Fruit fly (Drosophila melanogaster) whole organism, embryonic: ENCODE measurements around the gene g.

ENCODE experiments used
- ATbp ChIP-seq: fragments of 200-800 bp; sonication (Bioruptor generic); optimal IDR thresholded peaks from 2 replicates; lab custom pipeline; 2017; ENCODE audit warnings: missing biosample characterization, mild to moderate bottlenecking, missing genetic modification characterization, missing genetic modification reagents
- Ada2b ChIP-seq: fragments of 200-800 bp; sonication (Bioruptor generic); IDR thresholded peaks from 2 replicates; pipeline ENCODE4 v1.3.6; 2022; ENCODE audit warnings: missing biosample characterization, missing genetic modification characterization
- C15 ChIP-seq: fragments of 200-800 bp; sonication (Bioruptor generic); IDR thresholded peaks from 3 replicates; pipeline ENCODE4 v1.3.6; 2022; ENCODE audit warnings: missing biosample characterization, missing genetic modification characterization
- CG1024 ChIP-seq: fragments of 200-800 bp; sonication (Bioruptor generic); IDR thresholded peaks from 2 replicates; pipeline ENCODE4 v1.3.6; 2022; ENCODE audit warnings: missing biosample characterization, missing genetic modification characterization
- CG10267 ChIP-seq: fragments of 200-800 bp; sonication (Bioruptor generic); optimal IDR thresholded peaks from 2 replicates; lab custom pipeline; 2018; ENCODE audit warnings: missing biosample characterization, mild to moderate bottlenecking, missing genetic modification characterization, moderate library complexity
- CG1233 ChIP-seq: fragments of 200-800 bp; sonication (Bioruptor generic); optimal IDR thresholded peaks from 4 replicates; lab custom pipeline; 2018; ENCODE audit warnings: missing biosample characterization, mild to moderate bottlenecking, missing genetic modification characterization
- CG13287 ChIP-seq: fragments of 200-800 bp; sonication (Bioruptor generic); IDR thresholded peaks from 2 replicates; pipeline ENCODE4 v1.3.6; 2022; ENCODE audit warnings: missing biosample characterization, missing genetic modification characterization; ENCODE audit not compliant: partially characterized antibody
- CG13424 ChIP-seq: fragments of 200-800 bp; sonication (Bioruptor generic); optimal IDR thresholded peaks from 2 replicates; lab custom pipeline; 2019; ENCODE audit warnings: missing biosample characterization, mild to moderate bottlenecking, missing genetic modification characterization, moderate library complexity
- CG14965 ChIP-seq: fragments of 200-800 bp; sonication (Bioruptor generic); optimal IDR thresholded peaks from 2 replicates; lab custom pipeline; 2016; ENCODE audit warnings: missing biosample characterization, missing genetic modification characterization, borderline replicate concordance
- CG15269 ChIP-seq: fragments of 200-800 bp; sonication (Bioruptor generic); optimal IDR thresholded peaks from 2 replicates; lab custom pipeline; 2018; ENCODE audit warnings: missing biosample characterization, mild to moderate bottlenecking, missing genetic modification characterization, moderate library complexity
- CG15514 ChIP-seq: fragments of 200-800 bp; sonication (Bioruptor generic); optimal IDR thresholded peaks from 3 replicates; lab custom pipeline; 2017; ENCODE audit warnings: missing biosample characterization, missing genetic modification characterization, mild to moderate bottlenecking, moderate library complexity, missing genetic modification reagents
- CG16779 ChIP-seq: fragments of 200-800 bp; sonication (Bioruptor generic); IDR thresholded peaks from 2 replicates; pipeline ENCODE4 v1.3.6; 2022; ENCODE audit warnings: missing biosample characterization, missing genetic modification characterization
- CG16863 ChIP-seq: fragments of 200-800 bp; sonication (Bioruptor generic); optimal IDR thresholded peaks from 3 replicates; lab custom pipeline; 2016; ENCODE audit warnings: missing biosample characterization, missing genetic modification characterization
- CG17359 ChIP-seq: fragments of 200-800 bp; sonication (Bioruptor generic); optimal IDR thresholded peaks from 3 replicates; lab custom pipeline; 2018; ENCODE audit warnings: missing biosample characterization, mild to moderate bottlenecking, missing genetic modification characterization, moderate library complexity
- CG34376 ChIP-seq: fragments of 200-800 bp; sonication (Bioruptor generic); optimal IDR thresholded peaks from 2 replicates; lab custom pipeline; 2018; ENCODE audit warnings: missing biosample characterization, mild to moderate bottlenecking, missing genetic modification characterization
- CG3726 ChIP-seq: fragments of 200-800 bp; sonication (Bioruptor generic); IDR thresholded peaks from 3 replicates; pipeline ENCODE4, ENCODE4 v1.3.6; 2022; ENCODE audit warnings: missing biosample characterization, missing genetic modification characterization
- CG6813 ChIP-seq: fragments of 200-800 bp; sonication (Bioruptor generic); optimal IDR thresholded peaks from 2 replicates; lab custom pipeline; 2017; ENCODE audit warnings: missing biosample characterization, missing genetic modification characterization, mild to moderate bottlenecking, moderate library complexity, missing genetic modification reagents
- CG6854 ChIP-seq: fragments of 200-800 bp; sonication (Bioruptor generic); optimal IDR thresholded peaks from 3 replicates; lab custom pipeline; 2017; ENCODE audit warnings: missing biosample characterization, mild to moderate bottlenecking, missing genetic modification characterization
- CG8388 ChIP-seq: fragments of 200-800 bp; sonication (Bioruptor generic); optimal IDR thresholded peaks from 2 replicates; lab custom pipeline; 2019; ENCODE audit warnings: missing biosample characterization, mild to moderate bottlenecking, missing genetic modification characterization, moderate library complexity
- CG8944 ChIP-seq: fragments of 200-800 bp; sonication (Bioruptor generic); optimal IDR thresholded peaks from 3 replicates; lab custom pipeline; 2016; ENCODE audit warnings: missing biosample characterization, missing genetic modification characterization
- CG9437 ChIP-seq: fragments of 200-800 bp; sonication (Bioruptor generic); optimal IDR thresholded peaks from 2 replicates; lab custom pipeline; 2018; ENCODE audit warnings: missing biosample characterization, mild to moderate bottlenecking, missing genetic modification characterization
- CG9932 ChIP-seq: fragments of 200-800 bp; sonication (Bioruptor generic); IDR thresholded peaks from 2 replicates; pipeline ENCODE4 v1.3.6; 2022; ENCODE audit warnings: missing biosample characterization, missing genetic modification characterization
- GATAe ChIP-seq: fragments of 200-800 bp; sonication (Bioruptor generic); conservative IDR thresholded peaks from 2 replicates; pipeline ENCODE4 v1.3.6; 2022; ENCODE audit warnings: missing biosample characterization, missing genetic modification characterization
- HLHmδ ChIP-seq: fragments of 200-800 bp; sonication (Bioruptor generic); optimal IDR thresholded peaks from 2 replicates; lab custom pipeline; 2018; ENCODE audit warnings: missing biosample characterization, mild to moderate bottlenecking, missing genetic modification characterization, moderate library complexity
- HmgZ ChIP-seq: fragments of 200-800 bp; sonication (Bioruptor generic); optimal IDR thresholded peaks from 2 replicates; lab custom pipeline; 2018; ENCODE audit warnings: missing biosample characterization, mild to moderate bottlenecking, missing genetic modification characterization
- Hmx ChIP-seq: fragments of 200-800 bp; sonication (Bioruptor generic); optimal IDR thresholded peaks from 2 replicates; lab custom pipeline; 2016; ENCODE audit warnings: missing biosample characterization, missing genetic modification characterization
- Kr ChIP-seq: fragments of 200-800 bp; sonication (Bioruptor generic); optimal IDR thresholded peaks from 2 replicates; lab custom pipeline; 2017; ENCODE audit warnings: missing biosample characterization, mild to moderate bottlenecking, missing genetic modification characterization
- NC2β ChIP-seq: fragments of 200-800 bp; sonication (Bioruptor generic); optimal IDR thresholded peaks from 2 replicates; lab custom pipeline; 2016; ENCODE audit warnings: missing biosample characterization, missing genetic modification characterization
- Oli ChIP-seq: fragments of 200-800 bp; sonication (Bioruptor generic); optimal IDR thresholded peaks from 2 replicates; lab custom pipeline; 2018; ENCODE audit warnings: missing biosample characterization, mild to moderate bottlenecking, missing genetic modification characterization, moderate library complexity
- Rfx ChIP-seq: fragments of 200-800 bp; sonication (Bioruptor generic); IDR thresholded peaks from 2 replicates; pipeline ENCODE4 v1.3.6; 2022; ENCODE audit warnings: missing biosample characterization, missing genetic modification characterization
- Rx ChIP-seq: fragments of 200-800 bp; sonication (Bioruptor generic); IDR thresholded peaks from 2 replicates; pipeline ENCODE4 v1.3.6; 2022; ENCODE audit warnings: missing biosample characterization, missing genetic modification characterization
- YL-1 ChIP-seq: fragments of 200-800 bp; sonication (Bioruptor generic); optimal IDR thresholded peaks from 3 replicates; lab custom pipeline; 2017; ENCODE audit warnings: missing biosample characterization, mild to moderate bottlenecking, missing genetic modification characterization
- ab ChIP-seq: fragments of 200-800 bp; sonication (Bioruptor generic); optimal IDR thresholded peaks from 2 replicates; lab custom pipeline; 2016; ENCODE audit warnings: missing biosample characterization, missing genetic modification characterization
- az2 ChIP-seq: fragments of 200-800 bp; sonication (Bioruptor generic); optimal IDR thresholded peaks from 3 replicates; lab custom pipeline; 2016; ENCODE audit warnings: missing biosample characterization, missing genetic modification characterization
- bigmax ChIP-seq: fragments of 200-800 bp; sonication (Bioruptor generic); optimal IDR thresholded peaks from 2 replicates; lab custom pipeline; 2018; ENCODE audit warnings: missing biosample characterization, mild to moderate bottlenecking, missing genetic modification characterization
- bsh ChIP-seq, 2 experiments: fragments of 200-800 bp; sonication (Bioruptor generic); optimal IDR thresholded peaks; 2 replicates each; lab custom pipeline; 2017 to 2018; ENCODE audit warnings: mild to moderate bottlenecking in 2 of 2, missing biosample characterization in 2 of 2, missing genetic modification characterization in 2 of 2, moderate library complexity in 1 of 2
- chif ChIP-seq, 2 experiments: fragments of 200-800 bp; sonication (Bioruptor generic); optimal IDR thresholded peaks; 3 replicates each; lab custom pipeline; 2016; ENCODE audit warnings: missing biosample characterization in 2 of 2, missing genetic modification characterization in 2 of 2
- dmrt99B ChIP-seq: fragments of 200-800 bp; sonication (Bioruptor generic); optimal IDR thresholded peaks from 2 replicates; lab custom pipeline; 2018; ENCODE audit warnings: missing biosample characterization, mild to moderate bottlenecking, missing genetic modification characterization, moderate library complexity
- emc ChIP-seq: fragments of 200-800 bp; sonication (Bioruptor generic); optimal IDR thresholded peaks from 2 replicates; lab custom pipeline; 2016; ENCODE audit warnings: missing biosample characterization, missing genetic modification characterization
- ewg ChIP-seq: fragments of 200-800 bp; sonication (Bioruptor generic); optimal IDR thresholded peaks from 3 replicates; lab custom pipeline; 2017; ENCODE audit warnings: mild to moderate bottlenecking, missing biosample characterization, missing genetic modification reagents, missing genetic modification characterization
- fd3F ChIP-seq: fragments of 200-800 bp; sonication (Bioruptor generic); optimal IDR thresholded peaks from 2 replicates; lab custom pipeline; 2018; ENCODE audit warnings: missing biosample characterization, mild to moderate bottlenecking, missing genetic modification characterization, moderate library complexity
- fru ChIP-seq: fragments of >200 bp; optimal IDR thresholded peaks from 2 replicates; lab custom pipeline; 2017
- gro ChIP-seq: fragments of 200-800 bp; sonication (Bioruptor generic); optimal IDR thresholded peaks from 2 replicates; lab custom pipeline; 2016; ENCODE audit warnings: missing biosample characterization, missing genetic modification characterization
- gsb ChIP-seq: fragments of 200-800 bp; sonication (Bioruptor generic); IDR thresholded peaks from 2 replicates; pipeline ENCODE4 v1.3.6; 2022; ENCODE audit warnings: missing biosample characterization, missing genetic modification characterization
- jigr1 ChIP-seq: fragments of 200-800 bp; sonication (Bioruptor generic); IDR thresholded peaks from 3 replicates; pipeline ENCODE4 v1.3.6; 2022; ENCODE audit warnings: missing biosample characterization, missing genetic modification characterization
- knrl ChIP-seq: fragments of 200-800 bp; sonication (Bioruptor generic); IDR thresholded peaks from 3 replicates; pipeline ENCODE4 v1.3.6; 2022; ENCODE audit warnings: missing biosample characterization, missing genetic modification characterization; ENCODE audit not compliant: partially characterized antibody
- lola ChIP-seq, 3 experiments: fragments of >200 bp in 2 of 3; fragments of 200-800 bp in 1 of 3; sonication (Bioruptor generic) in 1 of 3; optimal IDR thresholded peaks; 2 replicates each; lab custom pipeline; 2017 to 2019; ENCODE audit warnings: missing biosample characterization in 3 of 3, missing genetic modification characterization in 3 of 3, mild to moderate bottlenecking in 1 of 3, moderate library complexity in 1 of 3
- pan ChIP-seq, 4 experiments: fragments of >200 bp in 3 of 4; fragments of 200-800 bp in 1 of 4; sonication (Bioruptor generic) in 1 of 4; optimal IDR thresholded peaks in 3 of 4; IDR thresholded peaks in 1 of 4; 2 replicates each; pipeline versions ENCODE4 v1.3.6 to Lab custom; 2017 to 2022; ENCODE audit warnings: missing biosample characterization in 2 of 4, missing genetic modification characterization in 2 of 4, mixed read lengths in 1 of 4
- repo ChIP-seq: fragments of 200-800 bp; sonication (Bioruptor generic); optimal IDR thresholded peaks from 2 replicates; lab custom pipeline; 2016; ENCODE audit warnings: missing biosample characterization, missing genetic modification characterization
- sens-2 ChIP-seq: fragments of 200-800 bp; sonication (Bioruptor generic); IDR thresholded peaks from 2 replicates; pipeline ENCODE4 v1.3.6; 2022; ENCODE audit warnings: missing biosample characterization, missing genetic modification characterization
- sug ChIP-seq: fragments of 200-800 bp; optimal IDR thresholded peaks from 2 replicates; lab custom pipeline; 2019; ENCODE audit warnings: missing biosample characterization, mild to moderate bottlenecking, missing genetic modification characterization, moderate library complexity

g gene

dm6 chrX:13679565-13679964 is 56.5 kb downstream of the g start (continued):
- TF ChIP-seq Hmx (GFP tag; lab: Kevin White, UChicago) (no peak), gro (no peak), CG1024 (GFP tag; lab: Robert Waterston, UW) (no peak), sens-2 (GFP tag; lab: Robert Waterston, UW) (no peak), CG16779 (no peak), CG10267 (tag; lab: Kevin White, UChicago) (peak; percentile 26), jigr1 (GFP tag; lab: Robert Waterston, UW) (no peak), CG13287 (GFP tag; lab: Robert Waterston, UW) (no peak), Kr (GFP tag; lab: Kevin White, UChicago) (no peak), Rx (GFP tag; lab: Robert Waterston, UW) (no peak), CG14965 (GFP tag; lab: Kevin White, UChicago) (no peak), Ada2b (GFP tag; lab: Robert Waterston, UW) (peak; percentile 26; the same call in 1 of the 2 replicates), YL-1 (GFP tag; lab: Kevin White, UChicago) (no peak), az2 (peak; percentile 15), CG9932 (GFP tag; lab: Robert Waterston, UW) (no peak), pan (optimal IDR thresholded peaks at IDR 0.05; lab: Kevin White, UChicago) (no peak), pan (GFP tag; optimal IDR thresholded peaks at IDR 0.05 in 1 of 2, IDR thresholded peaks at IDR 0.05 in 1 of 2) (no peak), ab (GFP tag; lab: Kevin White, UChicago) (no peak), CG9437 (GFP tag; lab: Kevin White, UChicago) (no peak), chif (GFP tag; optimal IDR thresholded peaks at IDR 0.05; lab: Kevin White, UChicago) (no peak), knrl (GFP tag; lab: Robert Waterston, UW) (no peak), Rfx (no peak), CG8944 (GFP tag; lab: Kevin White, UChicago) (no peak), ATbp (peak; percentile 15), NC2β (GFP tag; lab: Kevin White, UChicago) (no peak), bigmax (no peak), emc (GFP tag; lab: Kevin White, UChicago) (no peak), repo (GFP tag; lab: Kevin White, UChicago) (no peak), CG8388 (GFP tag; lab: Kevin White, UChicago) (peak; percentile 45), CG15269 (peak; percentile 41), ewg (GFP tag; lab: Kevin White, UChicago) (no peak), CG13424 (tag; lab: Kevin White, UChicago) (peak; percentile 36), CG6813 (GFP tag; lab: Kevin White, UChicago) (no peak), bsh (GFP tag; optimal IDR thresholded peaks at IDR 0.05; lab: Kevin White, UChicago) (peak in 1 of 2 experiments; percentile 38), CG3726 (no peak), lola (GFP tag; optimal IDR thresholded peaks at IDR 0.05; lab: Kevin White, UChicago) (peak in 1 of 3 experiments; percentile 44), fru (no peak), CG6854 (no peak), Oli (tag; lab: Kevin White, UChicago) (peak; percentile 18)

DNA sequence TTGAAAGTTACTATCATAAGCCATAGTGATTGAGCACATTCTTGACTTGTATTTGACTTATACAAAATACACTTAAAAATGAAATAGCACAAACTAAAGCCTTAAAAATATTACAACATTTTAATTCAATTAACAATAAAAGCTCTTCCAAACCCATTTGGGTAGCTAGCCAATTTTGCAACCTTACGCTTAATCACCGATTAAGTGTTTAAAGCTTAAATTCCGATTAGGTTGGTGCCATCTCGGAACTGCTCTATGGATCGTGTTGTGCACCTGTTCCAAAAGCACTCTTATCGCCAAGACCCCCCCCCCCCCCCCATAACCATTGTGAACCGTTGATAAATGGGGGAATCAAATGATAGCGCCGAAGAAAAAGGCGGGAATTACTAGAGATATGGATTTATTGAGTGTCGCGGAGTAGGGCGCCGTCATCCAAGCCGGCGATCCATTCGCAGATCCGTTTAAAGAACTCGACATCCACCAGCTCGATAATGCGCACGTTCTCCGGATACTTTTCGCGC is 58.0 kb downstream of the g start:
- TF ChIP-seq CG34376 (GFP tag; lab: Kevin White, UChicago): peak; percentile 3
- no peak for TF ChIP-seq HLHmδ (GFP tag; lab: Kevin White, UChicago)
- TF ChIP-seq GATAe (GFP tag; lab: Robert Waterston, UW): peak; percentile 25; the same call in 1 of the 2 replicates
- no peak for TF ChIP-seq CG16863 (GFP tag; lab: Kevin White, UChicago)
- no peak for TF ChIP-seq C15 (GFP tag; lab: Robert Waterston, UW)
- TF ChIP-seq CG1233 (GFP tag; lab: Kevin White, UChicago): no peak
- peak; percentile 20 for TF ChIP-seq HmgZ (tag; lab: Kevin White, UChicago)
- no peak for TF ChIP-seq CG17359
- no peak for TF ChIP-seq dmrt99B
- no peak for TF ChIP-seq fd3F (GFP tag; lab: Kevin White, UChicago)
- TF ChIP-seq sug: peak; percentile 27
- peak; percentile 2 for TF ChIP-seq CG15514 (GFP tag; lab: Kevin White, UChicago)
- TF ChIP-seq gsb (GFP tag; lab: Robert Waterston, UW): no peak
